Fruit fly (Drosophila melanogaster): ENCODE measurements around the gene CG43915.
A peak's percentile ranks its signal among the peaks of the same experiment; 100 is the strongest.

The CG43915 gene

DNA sequence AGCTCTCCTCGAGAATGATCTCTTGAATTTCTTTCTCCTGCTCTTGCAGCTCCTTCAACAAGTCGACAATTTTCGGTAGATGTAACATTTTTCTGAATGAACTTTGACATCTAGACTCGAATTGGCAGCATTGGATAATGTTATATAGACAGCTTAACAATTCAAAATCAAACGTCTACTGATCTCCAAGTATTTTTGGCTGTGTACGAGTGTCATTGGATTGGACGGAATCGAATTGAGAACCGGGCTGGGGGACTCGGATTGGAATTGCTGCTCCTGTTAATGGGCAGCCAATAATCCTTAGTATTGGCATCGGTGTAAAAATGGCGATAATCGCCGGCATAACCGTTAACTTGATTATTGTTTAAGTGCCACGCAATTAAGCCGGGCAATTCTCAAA is 23.5 kb upstream of the CG43915 start, which contains the start of gene CG14983:
CG14983 (minus strand) TSS at position 101 of the 400 bp plus-strand sequence.
- TF ChIP-seq CG8301 (tag; optimal IDR thresholded peaks at IDR 0.05) (no peak), D1 (tag; optimal IDR thresholded peaks at IDR 0.05) (no peak), CG12605 (GFP tag; IDR thresholded peaks at IDR 0.05) (no peak), CG14655 (GFP tag; optimal IDR thresholded peaks at IDR 0.05) (no peak), CG34367 (tag; optimal IDR thresholded peaks at IDR 0.05) (no peak), CG17806 (tag; optimal IDR thresholded peaks at IDR 0.05) (no peak), Ets98B (GFP tag; IDR thresholded peaks at IDR 0.05) (no peak), CG32121 (GFP tag; IDR thresholded peaks at IDR 0.05) (no peak), Pif1B (GFP tag; optimal IDR thresholded peaks at IDR 0.05) (no peak), fd96Ca (GFP tag; IDR thresholded peaks at IDR 0.05) (no peak), CG10348 (GFP tag; IDR thresholded peaks at IDR 0.05) (no peak), CG15710 (tag; optimal IDR thresholded peaks at IDR 0.05) (no peak), CG8159 (tag; optimal IDR thresholded peaks at IDR 0.05) (no peak), CG4496 (GFP tag; IDR thresholded peaks at IDR 0.05) (no peak), EcR (GFP tag; optimal IDR thresholded peaks at IDR 0.05) (no peak), Snoo (tag; optimal IDR thresholded peaks at IDR 0.05) (no peak), rn (GFP tag; IDR thresholded peaks at IDR 0.05) (no peak), CG9948 (tag; optimal IDR thresholded peaks at IDR 0.05) (no peak), gl (tag; optimal IDR thresholded peaks at IDR 0.05) (no peak), Pif1A (GFP tag; optimal IDR thresholded peaks at IDR 0.05) (no peak)

DNA sequence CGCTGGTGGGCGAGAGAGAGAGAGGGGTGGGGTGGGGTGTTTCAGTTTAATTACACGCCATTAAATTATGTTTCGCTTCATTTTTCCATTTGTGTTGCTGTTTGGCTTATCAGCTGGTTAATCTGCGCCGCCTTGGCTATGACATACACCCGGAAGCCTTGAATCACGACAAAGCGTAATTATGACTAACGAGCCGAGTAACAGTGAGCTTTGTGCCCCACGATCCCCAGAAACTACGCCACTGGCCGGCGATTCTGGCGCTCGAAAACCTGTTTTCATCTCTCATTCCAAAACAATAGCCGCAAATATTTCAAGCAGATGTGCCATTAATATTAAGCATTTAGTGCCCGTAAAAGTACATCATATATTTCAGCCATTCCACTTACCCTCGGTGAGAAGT is 20.8 kb upstream of the CG43915 start:
- TF ChIP-seq Pif1A (GFP tag; optimal IDR thresholded peaks at IDR 0.05) (no peak), CG8159 (tag; optimal IDR thresholded peaks at IDR 0.05) (no peak), CG13204 (GFP tag; optimal IDR thresholded peaks at IDR 0.05) (no peak), Snoo (tag; optimal IDR thresholded peaks at IDR 0.05) (no peak), CG32121 (GFP tag; IDR thresholded peaks at IDR 0.05) (no peak), CG34367 (tag; optimal IDR thresholded peaks at IDR 0.05) (no peak), CG9948 (tag; optimal IDR thresholded peaks at IDR 0.05) (no peak)

DNA sequence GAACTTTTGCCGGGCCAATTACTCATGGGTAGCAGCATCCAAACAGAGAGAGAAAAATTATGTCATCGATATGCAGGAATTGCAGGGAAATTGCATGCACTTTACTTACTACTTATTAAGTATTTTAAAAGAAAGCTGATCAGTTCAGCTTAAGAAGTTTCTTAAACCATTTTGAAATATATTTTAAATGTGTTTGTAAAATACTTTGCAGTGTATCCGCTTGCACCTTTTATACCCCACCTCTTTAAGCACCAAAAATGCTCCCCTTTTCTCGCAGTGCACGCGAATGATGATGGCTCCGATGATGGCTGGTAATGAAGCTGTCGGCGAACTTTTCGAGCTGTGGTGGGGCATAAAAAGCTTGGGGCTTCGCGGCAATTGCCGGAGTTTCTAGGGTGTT is 20.2 kb upstream of the CG43915 start, which contains the start of gene CG14984:
CG14984 (minus strand) TSS at position 83 of the 400 bp plus-strand sequence.
- TF ChIP-seq CG13204 (GFP tag; optimal IDR thresholded peaks at IDR 0.05), result peak; percentile 36
- peak; percentile 85 for TF ChIP-seq CG15710 (tag; optimal IDR thresholded peaks at IDR 0.05)
- peak; percentile 19 for TF ChIP-seq D1 (tag; optimal IDR thresholded peaks at IDR 0.05)
- TF ChIP-seq Pif1A (GFP tag; optimal IDR thresholded peaks at IDR 0.05), result peak; percentile 75
- no peak for TF ChIP-seq CG32121 (GFP tag; IDR thresholded peaks at IDR 0.05)
- TF ChIP-seq Pif1B (GFP tag; optimal IDR thresholded peaks at IDR 0.05), result peak; percentile 71
- peak; percentile 63 for TF ChIP-seq CG34367 (tag; optimal IDR thresholded peaks at IDR 0.05)
- TF ChIP-seq CG8159 (tag; optimal IDR thresholded peaks at IDR 0.05), result peak; percentile 90
- TF ChIP-seq CG10348 (GFP tag; IDR thresholded peaks at IDR 0.05), result 0 out of 2 replicates have a peak, but pooled peaks have one; percentile 29
- peak; percentile 61 for TF ChIP-seq Snoo (tag; optimal IDR thresholded peaks at IDR 0.05)
- TF ChIP-seq CG8301 (tag; optimal IDR thresholded peaks at IDR 0.05), result peak; percentile 85
- peak; percentile 69 for TF ChIP-seq rn (GFP tag; IDR thresholded peaks at IDR 0.05)
- TF ChIP-seq CG12605 (GFP tag; IDR thresholded peaks at IDR 0.05), result peak; percentile 88
- TF ChIP-seq CG14655 (GFP tag; optimal IDR thresholded peaks at IDR 0.05), result peak; percentile 89
- peak; percentile 89 for TF ChIP-seq CG9948 (tag; optimal IDR thresholded peaks at IDR 0.05)
- peak; percentile 84 for TF ChIP-seq fd96Ca (GFP tag; IDR thresholded peaks at IDR 0.05)
- TF ChIP-seq gl (tag; optimal IDR thresholded peaks at IDR 0.05), result peak; percentile 78
- TF ChIP-seq CG17806 (tag; optimal IDR thresholded peaks at IDR 0.05), result peak; percentile 89
- TF ChIP-seq CG4496 (GFP tag; IDR thresholded peaks at IDR 0.05), result peak; percentile 79
- TF ChIP-seq Ets98B (GFP tag; IDR thresholded peaks at IDR 0.05), result peak; percentile 74
- no peak for TF ChIP-seq EcR (GFP tag; optimal IDR thresholded peaks at IDR 0.05)

DNA sequence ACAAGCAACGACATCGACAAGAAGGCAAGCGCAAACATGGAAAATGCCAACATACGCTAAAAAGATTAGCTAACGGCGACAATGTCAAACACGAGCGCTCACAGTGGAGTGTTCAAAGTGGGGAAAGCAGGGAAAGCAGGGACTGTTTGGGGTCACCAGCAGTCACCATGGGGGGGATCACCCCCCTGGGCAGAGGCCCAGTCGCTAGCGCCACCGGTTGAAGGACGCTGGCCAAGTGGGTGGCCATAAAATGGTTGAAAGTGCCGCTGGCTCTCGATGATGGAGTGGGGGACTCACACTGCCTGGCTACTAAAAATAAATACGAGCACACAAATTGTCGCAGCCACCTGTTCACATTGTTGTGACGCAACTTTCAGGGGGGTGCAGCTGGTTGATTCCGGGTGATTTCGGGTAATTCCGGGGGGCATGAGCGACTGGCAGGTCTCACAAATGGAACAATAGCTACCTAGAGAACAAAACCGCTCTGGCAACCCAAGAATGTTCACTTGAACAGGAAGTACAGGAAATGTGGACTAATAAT is 11.8 kb upstream of the CG43915 start:
- no peak for TF ChIP-seq CG14655 (GFP tag; optimal IDR thresholded peaks at IDR 0.05)
- no peak for TF ChIP-seq fd96Ca (GFP tag; IDR thresholded peaks at IDR 0.05)

DNA sequence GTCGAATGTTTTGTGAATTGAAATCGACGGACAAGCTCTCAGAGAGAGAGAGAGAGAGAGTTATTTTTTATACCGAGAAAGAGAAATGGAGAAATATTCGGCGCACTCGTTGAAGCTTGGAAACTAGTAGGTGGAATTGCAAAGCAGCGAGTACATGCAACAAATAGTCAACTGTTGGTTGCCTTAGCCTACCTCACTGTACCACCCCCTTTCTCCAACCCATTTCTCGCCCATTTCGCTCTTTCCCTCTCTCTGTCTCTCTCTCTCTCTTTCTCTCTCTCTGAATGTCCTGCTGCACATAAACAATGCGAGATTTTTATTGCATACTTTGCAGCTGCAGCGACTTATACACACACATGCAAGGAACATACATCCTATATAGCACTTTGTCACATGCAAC is 8.7 kb upstream of the CG43915 start:
- TF ChIP-seq CG12605 (GFP tag; IDR thresholded peaks at IDR 0.05) (peak; percentile 73; the same call in 1 of the 2 replicates), CG13204 (GFP tag; optimal IDR thresholded peaks at IDR 0.05) (no peak)

DNA sequence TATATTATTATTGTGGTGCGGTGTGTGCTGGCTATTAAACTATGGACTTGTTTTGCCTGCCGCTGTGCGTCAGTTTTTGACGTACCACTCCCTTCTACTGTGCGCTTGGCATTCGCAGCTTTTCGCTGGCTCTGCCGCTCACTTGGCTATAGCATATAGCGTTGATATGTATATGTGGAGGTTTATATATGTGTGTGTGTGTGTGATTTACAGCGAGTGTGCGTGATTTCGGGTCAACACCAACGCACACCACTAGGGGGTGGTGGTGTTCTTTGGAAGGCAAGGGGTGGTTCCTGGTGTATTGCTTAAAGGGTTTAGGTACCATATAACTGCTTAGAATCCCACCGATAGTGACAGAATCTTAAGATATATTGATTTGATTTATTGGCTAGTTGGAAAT is 8.0 kb upstream of the CG43915 start, which contains the start of gene CG12605:
CG12605 (minus strand) TSS at position 101 of the 400 bp plus-strand sequence.
- no peak for TF ChIP-seq CG34367 (tag; optimal IDR thresholded peaks at IDR 0.05)
- no peak for TF ChIP-seq D1 (tag; optimal IDR thresholded peaks at IDR 0.05)
- TF ChIP-seq CG9948 (tag; optimal IDR thresholded peaks at IDR 0.05), result no peak
- TF ChIP-seq CG8301 (tag; optimal IDR thresholded peaks at IDR 0.05), result no peak
- TF ChIP-seq gl (tag; optimal IDR thresholded peaks at IDR 0.05), result no peak
- TF ChIP-seq CG8159 (tag; optimal IDR thresholded peaks at IDR 0.05), result no peak

DNA sequence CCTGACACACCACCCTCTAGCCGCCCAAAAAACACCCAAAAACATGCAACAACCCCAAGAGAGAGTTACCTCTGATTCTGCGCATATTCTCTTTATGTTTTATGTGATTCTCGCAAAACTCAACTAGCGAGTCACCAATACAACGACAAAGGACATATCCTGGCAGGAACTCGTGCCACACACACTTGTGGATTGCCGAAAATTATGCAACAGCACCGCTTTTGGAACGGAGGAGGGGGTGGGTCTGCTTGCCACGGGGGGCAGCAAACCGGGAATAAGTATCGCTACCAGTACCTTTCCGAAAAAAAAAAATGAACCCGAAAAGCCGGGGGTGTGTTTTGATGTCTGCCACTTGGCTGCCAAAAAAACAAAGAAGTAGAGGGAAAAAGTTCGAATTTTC is 7.6 kb upstream of the CG43915 start:
- peak; percentile 92 for TF ChIP-seq CG12605 (GFP tag; IDR thresholded peaks at IDR 0.05)
- TF ChIP-seq gl (tag; optimal IDR thresholded peaks at IDR 0.05), result no peak
